Worm (Caenorhabditis elegans) whole organism, L4 larva: ENCODE results near the gene T26G10.3.

Source experiments
- F10B5.3 ChIP-seq: sonication (generic microtip); optimal IDR thresholded peaks from 2 replicates; lab custom pipeline; 2016; ENCODE audit warnings: mild to moderate bottlenecking, missing genetic modification characterization, missing compliant biosample characterization
- F37D6.2 ChIP-seq: sonication (generic microtip); optimal IDR thresholded peaks from 2 replicates; lab custom pipeline; 2016; ENCODE audit warnings: mild to moderate bottlenecking, missing genetic modification characterization, missing compliant biosample characterization
- F44E2.7 ChIP-seq: fragments of 200-800 bp; sonication (Bioruptor generic); IDR thresholded peaks from 2 replicates; pipeline ENCODE4 v2.1.2; 2022; ENCODE audit warnings: missing genetic modification characterization, missing compliant biosample characterization
- Y105C5A.15 ChIP-seq: fragments of 200-800 bp; sonication (Bioruptor generic); IDR thresholded peaks from 2 replicates; pipeline ENCODE4 v1.3.6; 2022; ENCODE audit warnings: missing genetic modification characterization, missing compliant biosample characterization
- Y48G9A.11 ChIP-seq: fragments of 200-800 bp; sonication (Bioruptor generic); IDR thresholded peaks from 2 replicates; pipeline ENCODE4 v1.3.6; 2022; ENCODE audit warnings: missing genetic modification reagents, missing genetic modification characterization, missing compliant biosample characterization
- Y5F2A.4 ChIP-seq: fragments of 200-800 bp; sonication (Bioruptor generic); optimal IDR thresholded peaks from 2 replicates; lab custom pipeline; 2018; ENCODE audit warnings: mild to moderate bottlenecking, missing genetic modification characterization, missing compliant biosample characterization
- ZK546.5 ChIP-seq, 2 experiments: sonication (generic microtip); optimal IDR thresholded peaks; 2 replicates each; lab custom pipeline; 2017; ENCODE audit warnings: missing biosample characterization in 2 of 2, missing genetic modification characterization in 2 of 2
- aha-1 ChIP-seq: fragments of 150-350 bp; peaks from one replicate; lab custom pipeline; 2014; ENCODE audit warnings: missing biosample characterization, missing genetic modification characterization
- ceh-20 ChIP-seq: fragments of 200-800 bp; sonication (Bioruptor generic); IDR thresholded peaks from 2 replicates; pipeline ENCODE4 v1.3.6; 2022; ENCODE audit warnings: missing genetic modification reagents, missing genetic modification characterization, missing compliant biosample characterization
- ceh-32 ChIP-seq: sonication (generic microtip); optimal IDR thresholded peaks from 2 replicates; lab custom pipeline; 2016; ENCODE audit warnings: mild to moderate bottlenecking, missing genetic modification characterization, missing compliant biosample characterization; ENCODE audit not compliant: poor library complexity
- ces-1 ChIP-seq: fragments of 150-350 bp; sonication (generic microtip); optimal IDR thresholded peaks from 4 replicates; lab custom pipeline; 2014; ENCODE audit warnings: missing biosample characterization, missing genetic modification reagents, missing genetic modification characterization
- daf-16 ChIP-seq, 3 experiments: sonication (generic microtip); optimal IDR thresholded peaks; 2 replicates each; lab custom pipeline; 2016 to 2017; ENCODE audit warnings: missing genetic modification characterization in 3 of 3, missing genetic modification reagents in 3 of 3, mild to moderate bottlenecking in 2 of 3, missing compliant biosample characterization in 2 of 3, missing biosample characterization in 1 of 3, moderate library complexity in 1 of 3
- daf-19 ChIP-seq: fragments of 200-800 bp; sonication (Bioruptor generic); conservative IDR thresholded peaks from 2 replicates; pipeline ENCODE4 v1.3.6; 2022; ENCODE audit warnings: missing genetic modification characterization, missing compliant biosample characterization
- dmd-6 ChIP-seq: fragments of 200-800 bp; sonication (Bioruptor generic); IDR thresholded peaks from 2 replicates; pipeline ENCODE4 v1.3.6; 2022; ENCODE audit warnings: missing genetic modification reagents, missing genetic modification characterization, missing compliant biosample characterization
- dpl-1 ChIP-seq: fragments of 150-350 bp; optimal IDR thresholded peaks from 2 replicates; lab custom pipeline; 2014; ENCODE audit warnings: missing biosample characterization, missing genetic modification reagents, missing genetic modification characterization
- duxl-1 ChIP-seq: sonication (generic microtip); optimal IDR thresholded peaks from 2 replicates; lab custom pipeline; 2016; ENCODE audit warnings: mild to moderate bottlenecking, missing genetic modification characterization, moderate library complexity, missing compliant biosample characterization; ENCODE audit not compliant: poor library complexity
- dve-1 ChIP-seq: sonication (generic microtip); optimal IDR thresholded peaks from 2 replicates; lab custom pipeline; 2017; ENCODE audit warnings: antibody characterized with exemption, mild to moderate bottlenecking, missing genetic modification characterization, missing compliant biosample characterization; ENCODE audit not compliant: insufficient read depth
- egl-27 ChIP-seq: sonication (generic microtip); optimal IDR thresholded peaks from 3 replicates; lab custom pipeline; 2017; ENCODE audit warnings: missing biosample characterization, missing genetic modification reagents, missing genetic modification characterization
- egl-43 ChIP-seq: fragments of 200-800 bp; sonication (Bioruptor generic); IDR thresholded peaks from 2 replicates; pipeline ENCODE4 v1.3.6; 2022; ENCODE audit warnings: missing genetic modification reagents, missing genetic modification characterization, missing compliant biosample characterization
- gei-8 ChIP-seq: fragments of 200-800 bp; sonication (Bioruptor generic); optimal IDR thresholded peaks from 2 replicates; lab custom pipeline; 2018; ENCODE audit warnings: mild to moderate bottlenecking, missing genetic modification characterization, missing compliant biosample characterization
- hif-1 ChIP-seq, 2 experiments: sonication (generic microtip); optimal IDR thresholded peaks; 2 replicates each; lab custom pipeline; 2016 to 2017; ENCODE audit warnings: missing compliant biosample characterization in 2 of 2, missing genetic modification characterization in 2 of 2, missing genetic modification reagents in 2 of 2, missing genotype in 2 of 2, mild to moderate bottlenecking in 1 of 2
- hlh-11 ChIP-seq: fragments of 200-800 bp; sonication (Bioruptor generic); optimal IDR thresholded peaks from 2 replicates; lab custom pipeline; 2018; ENCODE audit warnings: mild to moderate bottlenecking, missing genetic modification characterization, missing compliant biosample characterization
- hlh-30 ChIP-seq: sonication (generic microtip); optimal IDR thresholded peaks from 2 replicates; lab custom pipeline; 2017; ENCODE audit warnings: antibody characterized with exemption, mild to moderate bottlenecking, missing genetic modification characterization, missing compliant biosample characterization; ENCODE audit not compliant: insufficient read depth
- hmg-1.1 ChIP-seq: fragments of 200-800 bp; sonication (Bioruptor generic); IDR thresholded peaks from 2 replicates; pipeline ENCODE4 v1.3.6; 2022; ENCODE audit warnings: missing genetic modification reagents, missing genetic modification characterization, missing compliant biosample characterization
- lin-38 ChIP-seq: fragments of 200-800 bp; sonication (Bioruptor generic); IDR thresholded peaks from 2 replicates; pipeline ENCODE4 v1.3.6; 2022; ENCODE audit warnings: missing genetic modification reagents, missing genetic modification characterization, missing compliant biosample characterization
- lsy-2 ChIP-seq, 2 experiments: fragments of 150-350 bp in 1 of 2; sonication (generic microtip) in 1 of 2; optimal IDR thresholded peaks; 2 replicates each; lab custom pipeline; 2014 to 2017; ENCODE audit warnings: missing biosample characterization in 2 of 2, missing genetic modification characterization in 2 of 2
- madf-9 ChIP-seq: fragments of 200-800 bp; sonication (Bioruptor generic); conservative IDR thresholded peaks from 2 replicates; pipeline ENCODE4 v1.3.6; 2022; ENCODE audit warnings: missing genetic modification reagents, missing genetic modification characterization, missing compliant biosample characterization
- mdt-29 ChIP-seq: fragments of 200-800 bp; sonication (Bioruptor generic); IDR thresholded peaks from 2 replicates; pipeline ENCODE4 v1.3.6; 2022; ENCODE audit warnings: missing genetic modification reagents, missing genetic modification characterization, missing compliant biosample characterization
- mes-2 ChIP-seq: sonication (generic microtip); optimal IDR thresholded peaks from 2 replicates; lab custom pipeline; 2016; ENCODE audit warnings: missing genotype, mild to moderate bottlenecking, missing genetic modification characterization, missing compliant biosample characterization; ENCODE audit not compliant: poor library complexity, severe bottlenecking
- mxl-3 ChIP-seq: fragments of 200-800 bp; sonication (Bioruptor generic); optimal IDR thresholded peaks from 2 replicates; lab custom pipeline; 2018; ENCODE audit warnings: mild to moderate bottlenecking, missing genetic modification characterization, missing compliant biosample characterization
- nhr-10 ChIP-seq: fragments of 150-350 bp; optimal IDR thresholded peaks from 2 replicates; lab custom pipeline; 2014; ENCODE audit warnings: missing biosample characterization, missing genetic modification characterization
- nhr-11 ChIP-seq: fragments of 150-350 bp; optimal IDR thresholded peaks from 2 replicates; lab custom pipeline; 2014; ENCODE audit warnings: missing biosample characterization, missing genetic modification characterization
- nhr-25 ChIP-seq: sonication (generic microtip); optimal IDR thresholded peaks from 2 replicates; lab custom pipeline; 2017; ENCODE audit warnings: missing genetic modification characterization, mild to moderate bottlenecking, missing compliant biosample characterization, antibody characterized with exemption, moderate library complexity, borderline replicate concordance; ENCODE audit not compliant: insufficient read depth
- nhr-28 ChIP-seq: fragments of 150-350 bp; optimal IDR thresholded peaks from 2 replicates; lab custom pipeline; 2014; ENCODE audit warnings: missing biosample characterization, missing genetic modification characterization
- nhr-76 ChIP-seq: fragments of 150-350 bp; optimal IDR thresholded peaks from 2 replicates; lab custom pipeline; 2014; ENCODE audit warnings: missing biosample characterization, missing genetic modification characterization
- saeg-2 ChIP-seq: fragments of 200-800 bp; sonication (Bioruptor generic); IDR thresholded peaks from 2 replicates; pipeline ENCODE4 v1.3.6; 2022; ENCODE audit warnings: missing genetic modification reagents, missing genetic modification characterization, missing compliant biosample characterization
- tra-1 ChIP-seq: fragments of 200-800 bp; sonication (Bioruptor generic); IDR thresholded peaks from 2 replicates; pipeline ENCODE4 v1.3.6; 2022; ENCODE audit warnings: missing genetic modification reagents, missing genetic modification characterization, missing compliant biosample characterization
- unc-130 ChIP-seq: sonication (generic microtip); optimal IDR thresholded peaks from 2 replicates; lab custom pipeline; 2016; ENCODE audit warnings: missing genetic modification reagents, missing genetic modification characterization, missing compliant biosample characterization
- unc-62 ChIP-seq, 3 experiments: fragments of 150-350 bp in 1 of 3; sonication (generic microtip); optimal IDR thresholded peaks in 2 of 3; peaks in 1 of 3; 1 replicate in 1 of 3; 2 replicates in 2 of 3; lab custom pipeline; 2014 to 2017; ENCODE audit warnings: missing biosample characterization in 3 of 3, missing genetic modification characterization in 3 of 3, missing genetic modification reagents in 3 of 3, missing genotype in 1 of 3
- vab-7 ChIP-seq: fragments of 200-800 bp; sonication (Bioruptor generic); IDR thresholded peaks from 2 replicates; pipeline ENCODE4 v1.3.6; 2022; ENCODE audit warnings: missing genetic modification reagents, missing genetic modification characterization, missing compliant biosample characterization
- zag-1 ChIP-seq: fragments of 150-350 bp; optimal IDR thresholded peaks from 2 replicates; lab custom pipeline; 2014; ENCODE audit warnings: missing biosample characterization, missing genetic modification characterization
- zip-11 ChIP-seq: fragments of 200-800 bp; sonication (Bioruptor generic); IDR thresholded peaks from 2 replicates; pipeline ENCODE4 v1.3.6; 2022; ENCODE audit warnings: missing genetic modification characterization, missing compliant biosample characterization
- ztf-11 ChIP-seq: fragments of 150-350 bp; optimal IDR thresholded peaks from 2 replicates; lab custom pipeline; 2014; ENCODE audit warnings: missing biosample characterization, missing genetic modification characterization
- ztf-7 ChIP-seq: fragments of 150-350 bp; optimal IDR thresholded peaks from 2 replicates; lab custom pipeline; 2014; ENCODE audit warnings: missing biosample characterization, missing genetic modification characterization

T26G10.3 gene

ce11 chrIII:9461894-9462784 is 48.9 kb upstream of the T26G10.3 start (continued):
- no peak for TF ChIP-seq dpl-1
- no peak for TF ChIP-seq F37D6.2
- no peak for TF ChIP-seq saeg-2

- TF ChIP-seq nhr-76 (tag; lab: Kevin White, UChicago) (no peak), madf-9 (GFP tag; lab: Robert Waterston, UW) (no peak), unc-62 (GFP tag; optimal IDR thresholded peaks at IDR 0.05 in 1 of 2; lab: Kevin White, UChicago) (peak in 1 of 2 experiments; percentile 100), unc-62 (tag; optimal IDR thresholded peaks at IDR 0.05; lab: Kevin White, UChicago) (no peak), gei-8 (GFP tag; lab: Kevin White, UChicago) (no peak), egl-43 (GFP tag; lab: Robert Waterston, UW) (no peak), lin-38 (GFP tag; lab: Robert Waterston, UW) (no peak), hmg-1.1 (GFP tag; lab: Robert Waterston, UW) (peak; percentile 38; the same call in 1 of the 2 replicates), ZK546.5 (tag; optimal IDR thresholded peaks at IDR 0.05; lab: Kevin White, UChicago) (no peak), ceh-32 (tag; lab: Kevin White, UChicago) (no peak), vab-7 (GFP tag; lab: Robert Waterston, UW) (no peak), aha-1 (tag; lab: Kevin White, UChicago) (peak; percentile 99), F44E2.7 (no peak), lsy-2 (tag; optimal IDR thresholded peaks at IDR 0.05; lab: Kevin White, UChicago) (peak in 1 of 2 experiments; percentile 53), egl-27 (no peak), mdt-29 (no peak), ztf-11 (tag; lab: Kevin White, UChicago) (no peak), mxl-3 (GFP tag; lab: Kevin White, UChicago) (peak; percentile 74), daf-19 (no peak), nhr-25 (tag; lab: Kevin White, UChicago) (no peak), tra-1 (GFP tag; lab: Robert Waterston, UW) (no peak), hlh-30 (tag; lab: Kevin White, UChicago) (peak; percentile 57), nhr-11 (tag; lab: Kevin White, UChicago) (peak; percentile 57), dve-1 (tag; lab: Kevin White, UChicago) (no peak), mes-2 (tag; lab: Kevin White, UChicago) (peak; percentile 19), Y48G9A.11 (GFP tag; lab: Robert Waterston, UW) (no peak), zag-1 (tag; lab: Kevin White, UChicago) (no peak), unc-130 (no peak), daf-16 (GFP tag; optimal IDR thresholded peaks at IDR 0.05; lab: Kevin White, UChicago) (peak in 1 of 2 experiments; percentile 32), daf-16 (tag; optimal IDR thresholded peaks at IDR 0.05; lab: Kevin White, UChicago) (no peak), F10B5.3 (tag; lab: Kevin White, UChicago) (no peak), nhr-28 (tag; lab: Kevin White, UChicago) (peak; percentile 42), dmd-6 (GFP tag; lab: Robert Waterston, UW) (no peak), hif-1 (tag; optimal IDR thresholded peaks at IDR 0.05; lab: Kevin White, UChicago) (no peak), Y5F2A.4 (GFP tag; lab: Kevin White, UChicago) (no peak), Y105C5A.15 (GFP tag; lab: Robert Waterston, UW) (no peak), hlh-11 (tag; lab: Kevin White, UChicago) (peak; percentile 87), ztf-7 (tag; lab: Kevin White, UChicago) (no peak), nhr-10 (tag; lab: Kevin White, UChicago) (no peak), ces-1 (GFP tag; lab: Kevin White, UChicago) (no peak), duxl-1 (tag; lab: Kevin White, UChicago) (no peak), zip-11 (no peak), ceh-20 (GFP tag; lab: Robert Waterston, UW) (no peak)
These were observed 44.2 kb upstream of the T26G10.3 start for ce11 chrIII:9457192-9458103.
